Fruit fly (Drosophila melanogaster) whole organism, embryonic: ENCODE results near the gene GlyRS.

Experiments
- Abd-B ChIP-seq: fragments of 200-800 bp; sonication (Bioruptor generic); optimal IDR thresholded peaks from 2 replicates; lab custom pipeline; 2018; ENCODE audit warnings: missing biosample characterization, mild to moderate bottlenecking, missing genetic modification characterization, moderate library complexity
- Awh ChIP-seq: fragments of 200-800 bp; sonication (Bioruptor generic); IDR thresholded peaks from 2 replicates; pipeline ENCODE4, ENCODE4 v1.3.6; 2022; ENCODE audit warnings: missing biosample characterization, missing genetic modification characterization
- B-H1 ChIP-seq: fragments of 200-800 bp; sonication (Bioruptor generic); IDR thresholded peaks from 3 replicates; pipeline ENCODE4 v1.3.6; 2022; ENCODE audit warnings: missing biosample characterization, missing genetic modification characterization
- CG10274 ChIP-seq: fragments of 200-800 bp; sonication (Bioruptor generic); optimal IDR thresholded peaks from 3 replicates; lab custom pipeline; 2017; ENCODE audit warnings: missing biosample characterization, mild to moderate bottlenecking, missing genetic modification characterization
- CG10565 ChIP-seq: fragments of 200-800 bp; sonication (Bioruptor generic); optimal IDR thresholded peaks from 3 replicates; lab custom pipeline; 2016; ENCODE audit warnings: missing biosample characterization, mild to moderate bottlenecking, missing genetic modification characterization
- CG10979 ChIP-seq: fragments of 200-800 bp; sonication (Bioruptor generic); optimal IDR thresholded peaks from 2 replicates; lab custom pipeline; 2018; ENCODE audit warnings: missing biosample characterization, mild to moderate bottlenecking, missing genetic modification characterization, moderate library complexity
- CG11560 ChIP-seq: fragments of 200-800 bp; sonication (Bioruptor generic); IDR thresholded peaks from 3 replicates; pipeline ENCODE4 v1.3.6; 2022; ENCODE audit warnings: missing biosample characterization, missing genetic modification characterization
- CG13296 ChIP-seq: fragments of 200-800 bp; sonication (Bioruptor generic); optimal IDR thresholded peaks from 3 replicates; lab custom pipeline; 2018; ENCODE audit warnings: missing biosample characterization, mild to moderate bottlenecking, missing genetic modification characterization
- CG1602 ChIP-seq: fragments of 200-800 bp; sonication (Bioruptor generic); optimal IDR thresholded peaks from 3 replicates; lab custom pipeline; 2016; ENCODE audit warnings: missing biosample characterization, missing genetic modification characterization
- CG1647 ChIP-seq: fragments of 200-800 bp; sonication (Bioruptor generic); optimal IDR thresholded peaks from 3 replicates; lab custom pipeline; 2016; ENCODE audit warnings: missing biosample characterization, missing genetic modification characterization
- CG17612 ChIP-seq: fragments of 200-800 bp; sonication (Bioruptor generic); IDR thresholded peaks from 2 replicates; pipeline ENCODE4 v1.3.6; 2022; ENCODE audit warnings: missing biosample characterization, missing genetic modification characterization
- CG30431 ChIP-seq: fragments of 200-800 bp; sonication (Bioruptor generic); optimal IDR thresholded peaks from 2 replicates; lab custom pipeline; 2017; ENCODE audit warnings: missing biosample characterization, missing genetic modification characterization
- CG31441 ChIP-seq: fragments of 200-800 bp; sonication (Bioruptor generic); IDR thresholded peaks from 2 replicates; pipeline ENCODE4 v1.3.6; 2022; ENCODE audit warnings: missing biosample characterization, missing genetic modification characterization
- CG4328 ChIP-seq: fragments of 200-800 bp; sonication (Bioruptor generic); optimal IDR thresholded peaks from 3 replicates; lab custom pipeline; 2017; ENCODE audit warnings: missing biosample characterization, missing genetic modification reagents, missing genetic modification characterization
- CG4730 ChIP-seq: fragments of 200-800 bp; sonication (Bioruptor generic); IDR thresholded peaks from 2 replicates; pipeline ENCODE4 v1.3.6; 2022; ENCODE audit warnings: missing biosample characterization, missing genetic modification characterization
- CG6683 ChIP-seq: fragments of 200-800 bp; sonication (Bioruptor generic); optimal IDR thresholded peaks from 2 replicates; lab custom pipeline; 2017; ENCODE audit warnings: missing biosample characterization, mild to moderate bottlenecking, missing genetic modification characterization, missing genetic modification reagents
- CG8388 ChIP-seq: fragments of 200-800 bp; sonication (Bioruptor generic); optimal IDR thresholded peaks from 2 replicates; lab custom pipeline; 2019; ENCODE audit warnings: missing biosample characterization, mild to moderate bottlenecking, missing genetic modification characterization, moderate library complexity
- Fer2 ChIP-seq: fragments of 200-800 bp; sonication (Bioruptor generic); optimal IDR thresholded peaks from 2 replicates; lab custom pipeline; 2018; ENCODE audit warnings: missing biosample characterization, mild to moderate bottlenecking, missing genetic modification characterization, moderate library complexity
- H2.0 ChIP-seq: fragments of 200-800 bp; sonication (Bioruptor generic); IDR thresholded peaks from 2 replicates; pipeline ENCODE4 v1.3.6; 2022; ENCODE audit warnings: missing biosample characterization, missing genetic modification characterization
- Hand ChIP-seq: fragments of 200-800 bp; sonication (Bioruptor generic); optimal IDR thresholded peaks from 2 replicates; lab custom pipeline; 2017; ENCODE audit warnings: mild to moderate bottlenecking, missing biosample characterization, missing genetic modification reagents, missing genetic modification characterization
- HmgZ ChIP-seq: fragments of 200-800 bp; sonication (Bioruptor generic); optimal IDR thresholded peaks from 2 replicates; lab custom pipeline; 2018; ENCODE audit warnings: missing biosample characterization, mild to moderate bottlenecking, missing genetic modification characterization
- Lpt ChIP-seq: fragments of >200 bp; optimal IDR thresholded peaks from 2 replicates; lab custom pipeline; 2018; ENCODE audit warnings: missing biosample characterization, missing genetic modification characterization
- NC2β ChIP-seq: fragments of 200-800 bp; sonication (Bioruptor generic); optimal IDR thresholded peaks from 2 replicates; lab custom pipeline; 2016; ENCODE audit warnings: missing biosample characterization, missing genetic modification characterization
- Oli ChIP-seq: fragments of 200-800 bp; sonication (Bioruptor generic); optimal IDR thresholded peaks from 2 replicates; lab custom pipeline; 2018; ENCODE audit warnings: missing biosample characterization, mild to moderate bottlenecking, missing genetic modification characterization, moderate library complexity
- PHDP ChIP-seq: fragments of 200-800 bp; sonication (Bioruptor generic); optimal IDR thresholded peaks from 3 replicates; lab custom pipeline; 2018; ENCODE audit warnings: missing biosample characterization, mild to moderate bottlenecking, missing genetic modification characterization, moderate library complexity
- Ravus ChIP-seq: fragments of 200-800 bp; sonication (Bioruptor generic); IDR thresholded peaks from 2 replicates; pipeline ENCODE4 v1.3.6; 2022; ENCODE audit warnings: missing biosample characterization, missing genetic modification characterization
- Ssrp ChIP-seq: fragments of 200-800 bp; sonication (Bioruptor generic); optimal IDR thresholded peaks from 2 replicates; lab custom pipeline; 2018; ENCODE audit warnings: missing biosample characterization, mild to moderate bottlenecking, missing genetic modification characterization, moderate library complexity
- az2 ChIP-seq: fragments of 200-800 bp; sonication (Bioruptor generic); optimal IDR thresholded peaks from 3 replicates; lab custom pipeline; 2016; ENCODE audit warnings: missing biosample characterization, missing genetic modification characterization
- bab2 ChIP-seq: fragments of 200-800 bp; sonication (Bioruptor generic); optimal IDR thresholded peaks from 2 replicates; lab custom pipeline; 2016; ENCODE audit warnings: missing biosample characterization, missing genetic modification characterization
- bcd ChIP-seq: fragments of 200-800 bp; sonication (Bioruptor generic); optimal IDR thresholded peaks from 2 replicates; lab custom pipeline; 2017; ENCODE audit warnings: missing biosample characterization, mild to moderate bottlenecking, missing genetic modification characterization
- br ChIP-seq: fragments of >200 bp; optimal IDR thresholded peaks from 2 replicates; lab custom pipeline; 2017
- bsh ChIP-seq, 2 experiments: fragments of 200-800 bp; sonication (Bioruptor generic); optimal IDR thresholded peaks; 2 replicates each; lab custom pipeline; 2017 to 2018; ENCODE audit warnings: mild to moderate bottlenecking in 2 of 2, missing biosample characterization in 2 of 2, missing genetic modification characterization in 2 of 2, moderate library complexity in 1 of 2
- corto ChIP-seq: fragments of 200-800 bp; sonication (Bioruptor generic); optimal IDR thresholded peaks from 2 replicates; lab custom pipeline; 2016; ENCODE audit warnings: missing biosample characterization, mild to moderate bottlenecking, missing genetic modification characterization, moderate library complexity
- ewg ChIP-seq: fragments of 200-800 bp; sonication (Bioruptor generic); optimal IDR thresholded peaks from 3 replicates; lab custom pipeline; 2017; ENCODE audit warnings: mild to moderate bottlenecking, missing biosample characterization, missing genetic modification reagents, missing genetic modification characterization
- jing ChIP-seq: fragments of 200-800 bp; sonication (Bioruptor generic); optimal IDR thresholded peaks from 2 replicates; lab custom pipeline; 2018; ENCODE audit warnings: missing biosample characterization, mild to moderate bottlenecking, missing genetic modification characterization
- kay ChIP-seq: fragments of 200-800 bp; sonication (Bioruptor generic); optimal IDR thresholded peaks from 2 replicates; lab custom pipeline; 2016; ENCODE audit warnings: missing biosample characterization, missing genetic modification characterization
- lilli ChIP-seq: fragments of 200-800 bp; sonication (Bioruptor generic); optimal IDR thresholded peaks from 3 replicates; lab custom pipeline; 2016; ENCODE audit warnings: missing biosample characterization, missing genetic modification characterization
- lmd ChIP-seq: fragments of 200-800 bp; sonication (Bioruptor generic); IDR thresholded peaks from 2 replicates; pipeline ENCODE4 v1.3.6; 2022; ENCODE audit warnings: missing biosample characterization, missing genetic modification characterization
- lola ChIP-seq, 3 experiments: fragments of >200 bp in 2 of 3; fragments of 200-800 bp in 1 of 3; sonication (Bioruptor generic) in 1 of 3; optimal IDR thresholded peaks; 2 replicates each; lab custom pipeline; 2017 to 2019; ENCODE audit warnings: missing biosample characterization in 3 of 3, missing genetic modification characterization in 3 of 3, mild to moderate bottlenecking in 1 of 3, moderate library complexity in 1 of 3
- org-1 ChIP-seq: fragments of 200-800 bp; sonication (Bioruptor generic); optimal IDR thresholded peaks from 2 replicates; lab custom pipeline; 2017; ENCODE audit warnings: missing biosample characterization, missing genetic modification characterization
- pb ChIP-seq: fragments of 200-800 bp; sonication (Bioruptor generic); optimal IDR thresholded peaks from 3 replicates; lab custom pipeline; 2016; ENCODE audit warnings: missing biosample characterization, missing genetic modification characterization
- row ChIP-seq: fragments of 200-800 bp; sonication (Bioruptor generic); IDR thresholded peaks from 3 replicates; pipeline ENCODE4 v1.3.6; 2022; ENCODE audit warnings: missing biosample characterization, missing genetic modification characterization
- sens ChIP-seq: fragments of 200-800 bp; sonication (Bioruptor generic); peaks from one replicate; lab custom pipeline; 2016; ENCODE audit warnings: missing biosample characterization, missing genetic modification characterization
- sisA ChIP-seq: fragments of 200-800 bp; sonication (Bioruptor generic); IDR thresholded peaks from 2 replicates; pipeline ENCODE4 v1.3.6; 2022; ENCODE audit warnings: missing biosample characterization, missing genetic modification characterization
- so ChIP-seq: fragments of 200-800 bp; sonication (Bioruptor generic); IDR thresholded peaks from 3 replicates; pipeline ENCODE4 v1.3.6; 2022; ENCODE audit warnings: missing biosample characterization, missing genetic modification characterization
- tgo ChIP-seq: fragments of 200-800 bp; sonication (Bioruptor generic); IDR thresholded peaks from 3 replicates; pipeline ENCODE4 v1.3.6; 2022; ENCODE audit warnings: missing biosample characterization, missing genetic modification characterization
- trem ChIP-seq: fragments of 200-800 bp; optimal IDR thresholded peaks from 3 replicates; lab custom pipeline; 2019; ENCODE audit warnings: missing biosample characterization, mild to moderate bottlenecking, missing genetic modification characterization, moderate library complexity
- ttk ChIP-seq: fragments of 200-800 bp; sonication (Bioruptor generic); IDR thresholded peaks from 2 replicates; pipeline ENCODE4 v2.1.2; 2022; ENCODE audit warnings: missing biosample characterization, missing genetic modification characterization
- unpg ChIP-seq: fragments of 200-800 bp; sonication (Bioruptor generic); optimal IDR thresholded peaks from 3 replicates; lab custom pipeline; 2018; ENCODE audit warnings: missing biosample characterization, mild to moderate bottlenecking, missing genetic modification characterization, moderate library complexity
- wdn ChIP-seq: fragments of 200-800 bp; sonication (Bioruptor generic); IDR thresholded peaks from 2 replicates; pipeline ENCODE4 v1.3.6; 2022; ENCODE audit warnings: missing biosample characterization, missing genetic modification characterization
- wor ChIP-seq: fragments of 200-800 bp; sonication (Bioruptor generic); IDR thresholded peaks from 2 replicates; pipeline ENCODE4 v1.3.6; 2022; ENCODE audit warnings: missing biosample characterization, missing genetic modification characterization

The GlyRS gene

dm6 chr3L:15107776-15108379 is 12.9 kb downstream of the GlyRS start (continued):
- TF ChIP-seq CG30431 (GFP tag; lab: Kevin White, UChicago) (peak; percentile 14), lmd (peak; percentile 36), lilli (GFP tag; lab: Kevin White, UChicago) (peak; percentile 7), sens (GFP tag; lab: Kevin White, UChicago) (peak; percentile 81), HmgZ (tag; lab: Kevin White, UChicago) (no peak), corto (GFP tag; lab: Kevin White, UChicago) (peak; percentile 94), az2 (GFP tag; lab: Kevin White, UChicago) (peak; percentile 39), br (no peak), Lpt (GFP tag; lab: Kevin White, UChicago) (no peak), Abd-B (no peak), CG4328 (peak; percentile 9), Fer2 (tag; lab: Kevin White, UChicago) (no peak), CG31441 (GFP tag; lab: Robert Waterston, UW) (peak; percentile 75; the same call in 1 of the 2 replicates), org-1 (GFP tag; lab: Kevin White, UChicago) (peak; percentile 46), CG10274 (GFP tag; lab: Kevin White, UChicago) (no peak), sisA (GFP tag; lab: Robert Waterston, UW) (peak; percentile 41; the same call in 1 of the 2 replicates), so (GFP tag; lab: Robert Waterston, UW) (no peak), kay (GFP tag; lab: Kevin White, UChicago) (no peak), Ravus (GFP tag; lab: Robert Waterston, UW) (no peak), PHDP (peak; percentile 46), CG6683 (GFP tag; lab: Kevin White, UChicago) (peak; percentile 3), NC2β (GFP tag; lab: Kevin White, UChicago) (no peak), CG8388 (GFP tag; lab: Kevin White, UChicago) (peak; percentile 69), H2.0 (GFP tag; lab: Robert Waterston, UW) (no peak), bcd (GFP tag; lab: Kevin White, UChicago) (peak; percentile 57), wdn (GFP tag; lab: Robert Waterston, UW) (no peak), CG17612 (no peak), Oli (tag; lab: Kevin White, UChicago) (peak; percentile 63), bsh (GFP tag; optimal IDR thresholded peaks at IDR 0.05; lab: Kevin White, UChicago) (peak; percentile 60 to 92), bab2 (GFP tag; lab: Kevin White, UChicago) (peak; percentile 37), Ssrp (tag; lab: Kevin White, UChicago) (peak; percentile 65), B-H1 (GFP tag; lab: Robert Waterston, UW) (no peak), CG11560 (tag; lab: Robert Waterston, UW) (0 out of 3 replicates have a peak, but pooled peaks have one; percentile 10), CG1647 (no peak), CG10565 (GFP tag; lab: Kevin White, UChicago) (no peak), Awh (GFP tag; lab: Robert Waterston, UW) (no peak), CG4730 (GFP tag; lab: Robert Waterston, UW) (no peak), trem (peak; percentile 43), Hand (GFP tag; lab: Kevin White, UChicago) (peak; percentile 26), wor (GFP tag; lab: Robert Waterston, UW) (peak; percentile 40; the same call in 1 of the 2 replicates), row (GFP tag; lab: Robert Waterston, UW) (peak; percentile 54; the same call in 2 of the 3 replicates), tgo (GFP tag; lab: Robert Waterston, UW) (peak; percentile 33; the same call in 1 of the 3 replicates), CG13296 (no peak), jing (GFP tag; lab: Kevin White, UChicago) (no peak), pb (GFP tag; lab: Kevin White, UChicago) (no peak), unpg (GFP tag; lab: Kevin White, UChicago) (peak; percentile 54), CG1602 (GFP tag; lab: Kevin White, UChicago) (peak; percentile 43), ewg (GFP tag; lab: Kevin White, UChicago) (peak; percentile 44), lola (GFP tag; optimal IDR thresholded peaks at IDR 0.05; lab: Kevin White, UChicago) (peak in 1 of 3 experiments; percentile 80), ttk (GFP tag; lab: Robert Waterston, UW) (no peak), CG10979 (tag; lab: Kevin White, UChicago) (peak; percentile 80)
